Fruit fly (Drosophila melanogaster) whole organism, prepupa: ENCODE results near the gene CG44090.

ENCODE experiments used
- Blimp-1 ChIP-seq: fragments of 200-800 bp; sonication (Bioruptor generic); optimal IDR thresholded peaks from 3 replicates; lab custom pipeline; 2017; ENCODE audit warnings: missing biosample characterization, missing genetic modification characterization, mild to moderate bottlenecking, moderate library complexity, missing genetic modification reagents
- CG10631 ChIP-seq: fragments of 200-800 bp; sonication (Bioruptor generic); optimal IDR thresholded peaks from 2 replicates; lab custom pipeline; 2016; ENCODE audit warnings: missing biosample characterization, missing genetic modification characterization
- CG10669 ChIP-seq: fragments of 200-800 bp; sonication (Bioruptor generic); optimal IDR thresholded peaks from 3 replicates; lab custom pipeline; 2018; ENCODE audit warnings: missing biosample characterization, mild to moderate bottlenecking, missing genetic modification characterization, moderate library complexity
- CG11294 ChIP-seq: fragments of 200-800 bp; sonication (Bioruptor generic); IDR thresholded peaks from 2 replicates; pipeline ENCODE4 v1.3.6; 2022; ENCODE audit warnings: missing biosample characterization, missing genetic modification characterization
- CG11762 ChIP-seq: fragments of 200-800 bp; sonication (Bioruptor generic); optimal IDR thresholded peaks from 3 replicates; lab custom pipeline; 2016; ENCODE audit warnings: missing biosample characterization, missing genetic modification characterization; ENCODE audit not compliant: insufficient read depth
- CG11902 ChIP-seq: fragments of 200-800 bp; sonication (Bioruptor generic); optimal IDR thresholded peaks from 3 replicates; lab custom pipeline; 2016; ENCODE audit warnings: missing biosample characterization, missing genetic modification characterization
- CG1621 ChIP-seq: fragments of 200-800 bp; sonication (Bioruptor generic); optimal IDR thresholded peaks from 3 replicates; lab custom pipeline; 2018; ENCODE audit warnings: missing biosample characterization, mild to moderate bottlenecking, missing genetic modification characterization
- CG16779 ChIP-seq: fragments of 200-800 bp; sonication (Bioruptor generic); optimal IDR thresholded peaks from 3 replicates; lab custom pipeline; 2017; ENCODE audit warnings: missing biosample characterization, mild to moderate bottlenecking, missing genetic modification characterization
- CG3032 ChIP-seq: fragments of 200-800 bp; optimal IDR thresholded peaks from 2 replicates; lab custom pipeline; 2019; ENCODE audit warnings: missing biosample characterization, mild to moderate bottlenecking, missing genetic modification characterization, moderate library complexity
- CG31627 ChIP-seq: fragments of 200-800 bp; sonication (Bioruptor generic); optimal IDR thresholded peaks from 3 replicates; lab custom pipeline; 2016; ENCODE audit warnings: missing biosample characterization, missing genetic modification characterization
- CG32006 ChIP-seq: fragments of 200-800 bp; sonication (Bioruptor generic); optimal IDR thresholded peaks from 3 replicates; lab custom pipeline; 2017; ENCODE audit warnings: missing biosample characterization, mild to moderate bottlenecking, missing genetic modification characterization
- CG34406 ChIP-seq: fragments of 200-800 bp; sonication (Bioruptor generic); optimal IDR thresholded peaks from 3 replicates; lab custom pipeline; 2016; ENCODE audit warnings: missing biosample characterization, missing genetic modification characterization
- CG4318 ChIP-seq: fragments of 200-800 bp; sonication (Bioruptor generic); optimal IDR thresholded peaks from 3 replicates; lab custom pipeline; 2017; ENCODE audit warnings: missing biosample characterization, mild to moderate bottlenecking, missing genetic modification characterization
- CG6276 ChIP-seq: fragments of 200-800 bp; sonication (Bioruptor generic); optimal IDR thresholded peaks from 2 replicates; lab custom pipeline; 2017; ENCODE audit warnings: missing biosample characterization, mild to moderate bottlenecking, missing genetic modification characterization
- CG6792 ChIP-seq: fragments of 200-800 bp; sonication (Bioruptor generic); optimal IDR thresholded peaks from 3 replicates; lab custom pipeline; 2016; ENCODE audit warnings: missing biosample characterization, missing genetic modification characterization
- CG6808 ChIP-seq: fragments of 200-800 bp; sonication (Bioruptor generic); optimal IDR thresholded peaks from 3 replicates; lab custom pipeline; 2017; ENCODE audit warnings: missing biosample characterization, missing genetic modification characterization, mild to moderate bottlenecking, moderate library complexity, missing genetic modification reagents
- CG6854 ChIP-seq: fragments of 200-800 bp; sonication (Bioruptor generic); optimal IDR thresholded peaks from 2 replicates; lab custom pipeline; 2017; ENCODE audit warnings: missing biosample characterization, mild to moderate bottlenecking, missing genetic modification characterization
- CG7368 ChIP-seq: fragments of 200-800 bp; sonication (Bioruptor generic); optimal IDR thresholded peaks from 3 replicates; lab custom pipeline; 2016; ENCODE audit warnings: missing biosample characterization, missing genetic modification characterization
- CG8119 ChIP-seq: fragments of 200-800 bp; sonication (Bioruptor generic); IDR thresholded peaks from 3 replicates; pipeline ENCODE4 v1.3.6; 2022; ENCODE audit warnings: missing biosample characterization, missing genetic modification characterization
- CG8319 ChIP-seq: fragments of 200-800 bp; sonication (Bioruptor generic); optimal IDR thresholded peaks from 3 replicates; lab custom pipeline; 2016; ENCODE audit warnings: missing biosample characterization, missing genetic modification characterization
- CG8632 ChIP-seq: fragments of 200-800 bp; sonication (Bioruptor generic); optimal IDR thresholded peaks from 3 replicates; lab custom pipeline; 2016; ENCODE audit warnings: missing biosample characterization, missing genetic modification characterization
- Eip75B ChIP-seq: fragments of 200-800 bp; sonication (Bioruptor generic); optimal IDR thresholded peaks from 3 replicates; lab custom pipeline; 2016; ENCODE audit warnings: missing biosample characterization, missing genetic modification characterization
- Eip78C ChIP-seq: fragments of 200-800 bp; sonication (Bioruptor generic); peaks from one replicate; lab custom pipeline; 2016; ENCODE audit warnings: missing biosample characterization, missing genetic modification characterization
- Eip93F ChIP-seq: fragments of 200-800 bp; sonication (Bioruptor generic); optimal IDR thresholded peaks from 2 replicates; lab custom pipeline; 2016; ENCODE audit warnings: missing biosample characterization, mild to moderate bottlenecking, missing genetic modification characterization
- Ets21C ChIP-seq: fragments of 200-800 bp; sonication (Bioruptor generic); optimal IDR thresholded peaks from 3 replicates; lab custom pipeline; 2016; ENCODE audit warnings: missing biosample characterization, missing genetic modification characterization
- Gug ChIP-seq: fragments of 200-800 bp; sonication (Bioruptor generic); IDR thresholded peaks from 2 replicates; pipeline ENCODE4 v1.3.6; 2022; ENCODE audit warnings: missing biosample characterization, missing genetic modification characterization
- Hr38 ChIP-seq: sonication (Bioruptor generic); optimal IDR thresholded peaks from 2 replicates; lab custom pipeline; 2016; ENCODE audit warnings: missing biosample characterization, missing genetic modification characterization
- Hr39 ChIP-seq: fragments of 200-800 bp; sonication (Bioruptor generic); optimal IDR thresholded peaks from 2 replicates; lab custom pipeline; 2016; ENCODE audit warnings: missing biosample characterization, missing genetic modification characterization
- Hr4 ChIP-seq: fragments of 200-800 bp; sonication (Bioruptor generic); optimal IDR thresholded peaks from 3 replicates; lab custom pipeline; 2016; ENCODE audit warnings: missing biosample characterization, missing genetic modification characterization
- Lpt ChIP-seq: fragments of 200-800 bp; sonication (Bioruptor generic); optimal IDR thresholded peaks from 3 replicates; lab custom pipeline; 2016; ENCODE audit warnings: missing biosample characterization, missing genetic modification characterization
- Met ChIP-seq: fragments of 200-800 bp; sonication (Bioruptor generic); optimal IDR thresholded peaks from 3 replicates; lab custom pipeline; 2016; ENCODE audit warnings: missing biosample characterization, missing genetic modification characterization
- Sox102F ChIP-seq: fragments of 200-800 bp; sonication (Bioruptor generic); optimal IDR thresholded peaks from 2 replicates; lab custom pipeline; 2016; ENCODE audit warnings: missing biosample characterization, mild to moderate bottlenecking, missing genetic modification characterization
- Sox14 ChIP-seq: fragments of 200-800 bp; sonication (Bioruptor generic); optimal IDR thresholded peaks from 3 replicates; lab custom pipeline; 2016; ENCODE audit warnings: missing biosample characterization, missing genetic modification characterization
- achi ChIP-seq: fragments of 200-800 bp; sonication (Bioruptor generic); optimal IDR thresholded peaks from 3 replicates; lab custom pipeline; 2016; ENCODE audit warnings: missing biosample characterization, missing genetic modification characterization
- cyc ChIP-seq: fragments of 200-800 bp; sonication (Bioruptor generic); optimal IDR thresholded peaks from 3 replicates; lab custom pipeline; 2016; ENCODE audit warnings: missing biosample characterization, missing genetic modification characterization
- dac ChIP-seq: fragments of 200-800 bp; sonication (Bioruptor generic); optimal IDR thresholded peaks from 2 replicates; lab custom pipeline; 2017; ENCODE audit warnings: missing biosample characterization, mild to moderate bottlenecking, missing genetic modification characterization
- esn ChIP-seq: fragments of 200-800 bp; sonication (Bioruptor generic); optimal IDR thresholded peaks from 2 replicates; lab custom pipeline; 2016; ENCODE audit warnings: missing biosample characterization, mild to moderate bottlenecking, missing genetic modification characterization, moderate library complexity
- fd85E ChIP-seq: fragments of 200-800 bp; sonication (Bioruptor generic); optimal IDR thresholded peaks from 3 replicates; lab custom pipeline; 2016; ENCODE audit warnings: missing biosample characterization, missing genetic modification characterization
- pdm3 ChIP-seq: fragments of 200-800 bp; sonication (Bioruptor generic); optimal IDR thresholded peaks from 3 replicates; lab custom pipeline; 2016; ENCODE audit warnings: missing biosample characterization, missing genetic modification characterization
- salr ChIP-seq, 2 experiments: fragments of 200-800 bp; sonication (Bioruptor generic); optimal IDR thresholded peaks; 3 replicates each; lab custom pipeline; 2016 to 2018; ENCODE audit warnings: missing biosample characterization in 2 of 2, missing genetic modification characterization in 2 of 2, mild to moderate bottlenecking in 1 of 2
- spab ChIP-seq: fragments of 200-800 bp; sonication (Bioruptor generic); optimal IDR thresholded peaks from 2 replicates; lab custom pipeline; 2017; ENCODE audit warnings: missing biosample characterization, mild to moderate bottlenecking, missing genetic modification characterization, missing genetic modification reagents
- ss ChIP-seq, 2 experiments: fragments of 200-800 bp; sonication (Bioruptor generic); optimal IDR thresholded peaks; 2 replicates in 1 of 2; 3 replicates in 1 of 2; lab custom pipeline; 2017 to 2018; ENCODE audit warnings: mild to moderate bottlenecking in 2 of 2, missing biosample characterization in 2 of 2, missing genetic modification characterization in 2 of 2, moderate library complexity in 1 of 2
- svp ChIP-seq: fragments of 200-800 bp; sonication (Bioruptor generic); peaks from one replicate; lab custom pipeline; 2016; ENCODE audit warnings: missing biosample characterization, missing genetic modification characterization
- topi ChIP-seq: fragments of 200-800 bp; sonication (Bioruptor generic); optimal IDR thresholded peaks from 3 replicates; lab custom pipeline; 2016; ENCODE audit warnings: missing biosample characterization, missing genetic modification characterization
- vri ChIP-seq: fragments of 200-800 bp; sonication (Bioruptor generic); optimal IDR thresholded peaks from 3 replicates; lab custom pipeline; 2016; ENCODE audit warnings: missing biosample characterization, mild to moderate bottlenecking, missing genetic modification characterization

The CG44090 gene

DNA sequence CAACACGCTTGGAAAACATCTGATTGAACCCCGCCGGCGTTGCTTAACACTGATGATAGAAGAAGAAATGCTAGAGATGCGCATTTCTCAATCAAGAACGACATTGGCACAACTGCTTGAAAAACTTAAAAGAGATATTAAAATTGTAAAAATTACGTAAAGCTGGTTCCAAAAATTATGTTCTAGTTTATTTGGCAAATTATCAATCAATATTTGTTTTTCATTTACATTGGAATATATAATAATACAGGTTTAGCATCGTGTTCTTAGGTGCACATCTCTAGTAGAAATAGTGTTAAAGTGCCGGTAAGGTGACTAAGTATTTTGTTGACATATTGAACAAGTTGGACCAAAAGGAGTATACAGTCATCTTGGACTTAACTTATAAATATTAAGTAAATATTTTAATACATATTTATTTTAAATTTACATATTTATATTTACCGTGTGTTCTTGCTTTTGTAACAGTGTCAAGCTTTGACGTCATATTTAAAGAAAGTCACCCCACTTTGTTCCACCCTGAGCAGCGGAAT is 42.9 kb downstream of the CG44090 start, which contains the start of the genes Brf and sds22 (continued):
- TF ChIP-seq Ets21C (GFP tag; lab: Kevin White, UChicago) (peak; percentile 97), CG6792 (GFP tag; lab: Kevin White, UChicago) (peak; percentile 93), Eip75B (GFP tag; lab: Kevin White, UChicago) (peak; percentile 94), fd85E (peak; percentile 69), dac (GFP tag; lab: Kevin White, UChicago) (peak; percentile 75), Lpt (GFP tag; lab: Kevin White, UChicago) (peak; percentile 91), CG11902 (peak; percentile 93), Eip78C (peak; percentile 97), CG8632 (peak; percentile 93), achi (peak; percentile 95), Sox102F (GFP tag; lab: Kevin White, UChicago) (peak; percentile 94), CG31627 (GFP tag; lab: Kevin White, UChicago) (peak; percentile 98), CG1621 (peak; percentile 87), esn (peak; percentile 97), Hr39 (peak; percentile 98), Hr4 (GFP tag; lab: Kevin White, UChicago) (peak; percentile 96), CG10669 (GFP tag; lab: Kevin White, UChicago) (peak; percentile 94), Hr38 (GFP tag; lab: Kevin White, UChicago) (peak; percentile 32), salr (GFP tag; optimal IDR thresholded peaks at IDR 0.05; lab: Kevin White, UChicago) (peak; percentile 77 to 93), CG8119 (GFP tag; lab: Robert Waterston, UW) (peak; percentile 88), svp (GFP tag; lab: Kevin White, UChicago) (peak; percentile 97), CG8319 (GFP tag; lab: Kevin White, UChicago) (peak; percentile 92), cyc (GFP tag; lab: Kevin White, UChicago) (peak; percentile 98), CG11762 (peak; percentile 92)
- TF ChIP-seq, all 60 proteins: peak for 60

DNA sequence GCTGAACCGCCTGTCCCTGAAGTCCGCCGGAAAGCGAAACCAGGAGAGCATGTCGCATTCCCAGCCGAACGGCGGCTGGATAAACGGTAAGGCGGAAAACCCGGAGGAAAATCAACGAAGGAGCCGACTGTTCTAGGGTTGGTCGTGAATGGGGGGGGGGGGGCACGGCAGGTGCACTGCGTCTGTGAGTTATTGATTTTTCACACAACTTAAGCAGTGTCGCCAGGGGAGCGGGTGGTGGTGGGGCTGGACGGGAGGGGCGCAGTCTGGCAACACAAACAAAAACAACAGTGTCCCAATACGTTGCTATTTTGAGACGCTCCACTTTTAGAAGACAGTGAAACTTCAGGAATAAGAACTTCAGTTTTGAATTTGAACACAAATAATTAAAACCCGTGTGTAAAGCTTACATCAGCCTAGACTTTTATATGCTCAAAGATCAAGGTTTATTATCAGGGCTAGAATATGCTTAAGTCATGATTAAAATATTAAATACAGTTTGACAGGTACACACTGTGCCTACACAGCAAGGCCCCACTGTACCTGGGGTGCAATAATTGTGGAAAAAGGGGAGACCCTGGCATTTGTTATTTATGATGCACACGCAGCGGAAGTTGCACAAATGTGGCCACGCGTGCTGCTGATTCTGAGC is 47.9 kb downstream of the CG44090 start:
- no peak for TF ChIP-seq Hr38 (GFP tag; lab: Kevin White, UChicago)
- peak; percentile 79 for TF ChIP-seq Gug (GFP tag; lab: Robert Waterston, UW)
- TF ChIP-seq Hr4 (GFP tag; lab: Kevin White, UChicago), result peak; percentile 84
- TF ChIP-seq CG8119 (GFP tag; lab: Robert Waterston, UW), result peak; percentile 90
- TF ChIP-seq CG6808 (GFP tag; lab: Kevin White, UChicago), result peak; percentile 75
- peak; percentile 68 for TF ChIP-seq Sox14 (GFP tag; lab: Kevin White, UChicago)
- peak; percentile 59 for TF ChIP-seq CG6854 (GFP tag; lab: Kevin White, UChicago)
- peak; percentile 72 for TF ChIP-seq CG8632
- TF ChIP-seq Blimp-1 (GFP tag; lab: Kevin White, UChicago), result peak; percentile 20
- peak; percentile 68 for TF ChIP-seq Sox102F (GFP tag; lab: Kevin White, UChicago)
- peak; percentile 71 for TF ChIP-seq Met
- TF ChIP-seq esn, result peak; percentile 79
- TF ChIP-seq Eip93F, result no peak
- peak; percentile 74 for TF ChIP-seq CG31627 (GFP tag; lab: Kevin White, UChicago)
- TF ChIP-seq Lpt (GFP tag; lab: Kevin White, UChicago), result peak; percentile 63
- peak; percentile 61 for TF ChIP-seq CG34406
- TF ChIP-seq CG11762, result peak; percentile 71
- TF ChIP-seq CG3032 (tag; lab: Kevin White, UChicago), result peak; percentile 66
- peak; percentile 48 for TF ChIP-seq CG4318 (GFP tag; lab: Kevin White, UChicago)
- TF ChIP-seq ss (GFP tag; optimal IDR thresholded peaks at IDR 0.05; lab: Kevin White, UChicago), result peak; percentile 35 to 65
- TF ChIP-seq dac (GFP tag; lab: Kevin White, UChicago), result peak; percentile 54
- TF ChIP-seq Eip75B (GFP tag; lab: Kevin White, UChicago), result peak; percentile 81
- peak; percentile 52 for TF ChIP-seq fd85E
- peak; percentile 51 for TF ChIP-seq CG8319 (GFP tag; lab: Kevin White, UChicago)
- peak; percentile 77 for TF ChIP-seq Hr39
- TF ChIP-seq Ets21C (GFP tag; lab: Kevin White, UChicago), result peak; percentile 77
- TF ChIP-seq pdm3 (GFP tag; lab: Kevin White, UChicago), result peak; percentile 77
- peak; percentile 91 for TF ChIP-seq Eip78C
- peak; percentile 78 for TF ChIP-seq CG32006 (GFP tag; lab: Kevin White, UChicago)
- peak; percentile 63 for TF ChIP-seq CG7368 (GFP tag; lab: Kevin White, UChicago)
- TF ChIP-seq achi, result peak; percentile 76
- TF ChIP-seq CG11294 (GFP tag; lab: Robert Waterston, UW), result peak; percentile 74; the same call in 1 of the 2 replicates
- TF ChIP-seq CG10631 (GFP tag; lab: Kevin White, UChicago), result peak; percentile 81
- TF ChIP-seq CG16779 (tag; lab: Kevin White, UChicago), result peak; percentile 64
- peak; percentile 52 for TF ChIP-seq spab (GFP tag; lab: Kevin White, UChicago)
- peak; percentile 24 for TF ChIP-seq vri (GFP tag; lab: Kevin White, UChicago)
- TF ChIP-seq topi (GFP tag; lab: Kevin White, UChicago), result peak; percentile 77
- peak; percentile 79 for TF ChIP-seq CG6276 (GFP tag; lab: Kevin White, UChicago)
- TF ChIP-seq salr (GFP tag; optimal IDR thresholded peaks at IDR 0.05; lab: Kevin White, UChicago), result peak; percentile 49 to 71
